Fruit fly (Drosophila melanogaster): ENCODE results near the gene CG15459.

CG15459 gene

DNA sequence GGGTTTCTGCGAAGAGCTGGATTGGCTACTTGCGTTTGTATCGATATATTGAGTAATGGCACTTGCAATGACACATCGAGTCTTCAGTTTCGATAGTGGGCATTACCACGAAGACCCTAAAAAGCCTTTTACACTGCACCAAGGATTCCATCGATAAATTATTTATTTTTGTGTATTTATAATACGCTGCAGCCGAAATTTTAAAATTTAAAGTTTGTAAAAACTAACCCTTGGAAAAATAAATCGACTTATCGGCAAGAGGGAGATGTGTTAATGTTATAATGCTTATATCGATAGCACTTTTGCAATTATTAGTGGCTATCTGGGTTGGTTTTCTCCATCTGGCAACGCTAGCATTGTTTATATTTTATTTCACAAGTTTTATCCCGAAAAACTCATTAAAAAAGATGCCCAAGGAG is 10.4 kb upstream of the CG15459 start, which contains the start of the genes Pp4-19C and cactin (continued):
- TF ChIP-seq CG10959 (GFP tag; IDR thresholded peaks at IDR 0.05) (no peak), gem (tag; optimal IDR thresholded peaks at IDR 0.05) (no peak), CG30431 (GFP tag; optimal IDR thresholded peaks at IDR 0.05) (no peak), unpg (GFP tag; optimal IDR thresholded peaks at IDR 0.05) (no peak), gsb (GFP tag; IDR thresholded peaks at IDR 0.05) (no peak), slp2 (GFP tag; optimal IDR thresholded peaks at IDR 0.05) (no peak), CG33557 (GFP tag; optimal IDR thresholded peaks at IDR 0.05) (no peak), ro (GFP tag; IDR thresholded peaks at IDR 0.05) (no peak), bigmax (GFP tag; optimal IDR thresholded peaks at IDR 0.05) (no peak), klu (GFP tag; IDR thresholded peaks at IDR 0.05) (no peak), CG17328 (GFP tag; IDR thresholded peaks at IDR 0.05) (no peak), Dbx (GFP tag; IDR thresholded peaks at IDR 0.05) (no peak), CG34376 (GFP tag; optimal IDR thresholded peaks at IDR 0.05) (no peak), Dref (GFP tag; IDR thresholded peaks at IDR 0.05) (peak; percentile 77), Dll (GFP tag; IDR thresholded peaks at IDR 0.05; ENCODE audit: partially characterized antibody) (peak; percentile 91), gcm2 (GFP tag; optimal IDR thresholded peaks at IDR 0.05) (no peak), zen2 (GFP tag; IDR thresholded peaks at IDR 0.05; ENCODE audit: partially characterized antibody) (peak; percentile 82), CG12659 (GFP tag; optimal IDR thresholded peaks at IDR 0.05) (peak; percentile 29), B-H2 (GFP tag; optimal IDR thresholded peaks at IDR 0.05) (no peak), hth (optimal IDR thresholded peaks at IDR 0.05) (no peak), CG11696 (GFP tag; IDR thresholded peaks at IDR 0.05) (no peak), CG16813 (GFP tag; IDR thresholded peaks at IDR 0.05; ENCODE audit: partially characterized antibody) (peak; percentile 91), nau (GFP tag; optimal IDR thresholded peaks at IDR 0.05) (no peak), Atf6 (GFP tag; IDR thresholded peaks at IDR 0.05) (no peak), CG3995 (GFP tag; optimal IDR thresholded peaks at IDR 0.05) (peak; percentile 60), CG32772 (GFP tag; IDR thresholded peaks at IDR 0.05) (no peak), cg (GFP tag; optimal IDR thresholded peaks at IDR 0.05) (peak; percentile 49), twi (tag; optimal IDR thresholded peaks at IDR 0.05) (no peak), CG7357 (GFP tag; IDR thresholded peaks at IDR 0.05) (peak; percentile 57; the same call in 1 of the 3 replicates), CG3065 (GFP tag; optimal IDR thresholded peaks at IDR 0.05) (no peak), CG10267 (tag; optimal IDR thresholded peaks at IDR 0.05) (peak; percentile 24), lilli (GFP tag; optimal IDR thresholded peaks at IDR 0.05) (peak; percentile 45), CG6791 (GFP tag; IDR thresholded peaks at IDR 0.05; ENCODE audit: partially characterized antibody) (peak; percentile 83), Dip2 (GFP tag; IDR thresholded peaks at IDR 0.05) (no peak), Stat92E (GFP tag; optimal IDR thresholded peaks at IDR 0.05) (no peak), ATbp (GFP tag; optimal IDR thresholded peaks at IDR 0.05) (no peak), fu2 (GFP tag; optimal IDR thresholded peaks at IDR 0.05) (no peak), CG2202 (tag; optimal IDR thresholded peaks at IDR 0.05) (no peak), Hr78 (GFP tag; optimal IDR thresholded peaks at IDR 0.05) (no peak), Med (GFP tag) (peak; percentile 88), pb (GFP tag; optimal IDR thresholded peaks at IDR 0.05) (no peak), fd3F (GFP tag; optimal IDR thresholded peaks at IDR 0.05) (no peak), croc (GFP tag; conservative IDR thresholded peaks at IDR 0.05) (no peak), CG4730 (GFP tag; IDR thresholded peaks at IDR 0.05) (no peak), gro (GFP tag; optimal IDR thresholded peaks at IDR 0.05) (no peak), zfh1 (GFP tag; IDR thresholded peaks at IDR 0.05) (no peak), amos (GFP tag; IDR thresholded peaks at IDR 0.05; ENCODE audit: partially characterized antibody) (peak; percentile 80), Gsc (GFP tag; IDR thresholded peaks at IDR 0.05) (no peak), gt (GFP tag; IDR thresholded peaks at IDR 0.05) (no peak), Gug (GFP tag; IDR thresholded peaks at IDR 0.05) (peak; percentile 13; the same call in 1 of the 4 replicates), cad (GFP tag; optimal IDR thresholded peaks at IDR 0.05) (no peak), NC2α (GFP tag; optimal IDR thresholded peaks at IDR 0.05) (no peak)
